Fruit fly (Drosophila melanogaster): ENCODE data around the gene dsh.

- TF ChIP-seq CG8478 (optimal IDR thresholded peaks at IDR 0.05): no peak
- TF ChIP-seq CTCF (optimal IDR thresholded peaks at IDR 0.05): no peak
Observed at dm6 chrX:11379139-11379538, 23.5 kb downstream of the dsh start.

All from S2 (cell line).